Fruit fly (Drosophila melanogaster): ENCODE results near the gene Ccdc39.

Gene Ccdc39

dm6 chr3R:4739492-4740431 lies 44.8 kb downstream of the Ccdc39 start:
- TF ChIP-seq Nf-YC (tag; optimal IDR thresholded peaks at IDR 0.05) (peak; percentile 69), CG5180 (GFP tag; optimal IDR thresholded peaks at IDR 0.05) (peak; percentile 63), Atf-2 (GFP tag; optimal IDR thresholded peaks at IDR 0.05) (peak; percentile 90), h (optimal IDR thresholded peaks at IDR 0.05) (no peak), CG1024 (GFP tag; IDR thresholded peaks at IDR 0.05) (no peak), fd3F (GFP tag; optimal IDR thresholded peaks at IDR 0.05) (peak; percentile 75), CG8478 (optimal IDR thresholded peaks at IDR 0.05) (no peak), CG13123 (GFP tag; optimal IDR thresholded peaks at IDR 0.05) (peak; percentile 73), CG12219 (GFP tag; optimal IDR thresholded peaks at IDR 0.05) (peak; percentile 30), CG11696 (GFP tag; IDR thresholded peaks at IDR 0.05) (no peak), CG13296 (GFP tag; optimal IDR thresholded peaks at IDR 0.05) (peak; percentile 75), CG12942 (GFP tag; optimal IDR thresholded peaks at IDR 0.05) (peak; percentile 75), CG10431 (GFP tag; optimal IDR thresholded peaks at IDR 0.05) (peak; percentile 63), gt (GFP tag; IDR thresholded peaks at IDR 0.05) (no peak), emc (GFP tag; optimal IDR thresholded peaks at IDR 0.05) (peak; percentile 44), nom (GFP tag; optimal IDR thresholded peaks at IDR 0.05) (peak; percentile 43), stwl (tag; optimal IDR thresholded peaks at IDR 0.05) (no peak), twi (tag; optimal IDR thresholded peaks at IDR 0.05) (peak; percentile 58), NfI (GFP tag; optimal IDR thresholded peaks at IDR 0.05) (peak; percentile 84), CG8290 (GFP tag; optimal IDR thresholded peaks at IDR 0.05) (peak; percentile 62), CG8290 (tag; optimal IDR thresholded peaks at IDR 0.05) (peak; percentile 50 to 52), sqz (GFP tag; optimal IDR thresholded peaks at IDR 0.05) (peak; percentile 56), CG14860 (GFP tag; IDR thresholded peaks at IDR 0.05; ENCODE audit: partially characterized antibody) (no peak), CG7271 (tag; optimal IDR thresholded peaks at IDR 0.05) (no peak), Optix (GFP tag; IDR thresholded peaks at IDR 0.05) (no peak), CG6654 (GFP tag; optimal IDR thresholded peaks at IDR 0.05) (peak; percentile 74), ftz-f1 (GFP tag; optimal IDR thresholded peaks at IDR 0.05) (no peak), BEAF-32 (GFP tag; optimal IDR thresholded peaks at IDR 0.05) (no peak), Dll (GFP tag; IDR thresholded peaks at IDR 0.05; ENCODE audit: partially characterized antibody) (no peak), dan (GFP tag; IDR thresholded peaks at IDR 0.05) (no peak), ap (GFP tag; IDR thresholded peaks at IDR 0.05) (no peak), CG3995 (GFP tag; optimal IDR thresholded peaks at IDR 0.05) (peak; percentile 54), CG3838 (GFP tag; optimal IDR thresholded peaks at IDR 0.05) (peak; percentile 69), ash1 (GFP tag; optimal IDR thresholded peaks at IDR 0.05) (no peak), stc (GFP tag; IDR thresholded peaks at IDR 0.05) (no peak), CG9817 (tag; optimal IDR thresholded peaks at IDR 0.05) (peak; percentile 67), chm (GFP tag; IDR thresholded peaks at IDR 0.05) (no peak), sob (GFP tag; IDR thresholded peaks at IDR 0.05) (no peak), CG6854 (GFP tag; optimal IDR thresholded peaks at IDR 0.05) (peak; percentile 70), Mes4 (GFP tag; optimal IDR thresholded peaks at IDR 0.05) (peak; percentile 86), mam (GFP tag; optimal IDR thresholded peaks at IDR 0.05) (peak; percentile 79), CG14710 (tag; optimal IDR thresholded peaks at IDR 0.05) (peak; percentile 86), CG43689 (GFP tag; IDR thresholded peaks at IDR 0.05) (no peak), sens-2 (GFP tag; IDR thresholded peaks at IDR 0.05) (no peak), CG2129 (GFP tag; IDR thresholded peaks at IDR 0.05; ENCODE audit: partially characterized antibody) (no peak), Blimp-1 (GFP tag; optimal IDR thresholded peaks at IDR 0.05) (peak; percentile 71), CG7963 (GFP tag; IDR thresholded peaks at IDR 0.05; ENCODE audit: partially characterized antibody) (no peak), klu (GFP tag; IDR thresholded peaks at IDR 0.05) (no peak), CG7839 (tag; optimal IDR thresholded peaks at IDR 0.05) (peak; percentile 89), vfl (GFP tag; optimal IDR thresholded peaks at IDR 0.05) (peak; percentile 60)
